Worm (Caenorhabditis elegans) whole organism, mixed stage, embryonic: ENCODE results near the gene smvt-1.
A peak's percentile ranks its signal among the peaks of the same experiment; 100 is the strongest.

ENCODE experiments used
- M03D4.4 ChIP-seq: sonication (generic microtip); optimal IDR thresholded peaks from 2 replicates; lab custom pipeline; 2017; ENCODE audit warnings: mild to moderate bottlenecking, missing genetic modification characterization, missing compliant biosample characterization
- bed-3 ChIP-seq: fragments of 200-800 bp; sonication (Bioruptor generic); optimal IDR thresholded peaks from 3 replicates; lab custom pipeline; 2018; ENCODE audit warnings: mild to moderate bottlenecking, missing genetic modification characterization, moderate library complexity, missing compliant biosample characterization
- ceh-39 ChIP-seq: fragments of 150-350 bp; optimal IDR thresholded peaks from 2 replicates; lab custom pipeline; 2014; ENCODE audit warnings: missing biosample characterization, missing genetic modification characterization
- ceh-43 ChIP-seq: fragments of 200-800 bp; sonication (Bioruptor generic); optimal IDR thresholded peaks from 2 replicates; lab custom pipeline; 2018; ENCODE audit warnings: mild to moderate bottlenecking, missing genetic modification characterization, moderate library complexity, missing compliant biosample characterization
- ceh-83 ChIP-seq: fragments of 200-800 bp; sonication (Bioruptor generic); optimal IDR thresholded peaks from 2 replicates; lab custom pipeline; 2018; ENCODE audit warnings: mild to moderate bottlenecking, missing genetic modification characterization, missing compliant biosample characterization
- ces-1 ChIP-seq: fragments of 150-350 bp; optimal IDR thresholded peaks from 2 replicates; lab custom pipeline; 2014; ENCODE audit warnings: missing biosample characterization, missing genetic modification reagents, missing genetic modification characterization
- cnd-1 ChIP-seq: fragments of 200-800 bp; sonication (Bioruptor generic); optimal IDR thresholded peaks from 2 replicates; lab custom pipeline; 2018; ENCODE audit warnings: mild to moderate bottlenecking, missing genetic modification characterization, missing compliant biosample characterization
- drap-1 ChIP-seq: fragments of 200-800 bp; sonication (Bioruptor generic); optimal IDR thresholded peaks from 3 replicates; lab custom pipeline; 2018; ENCODE audit warnings: mild to moderate bottlenecking, missing genetic modification characterization, missing compliant biosample characterization
- elt-3 ChIP-seq: fragments of 150-350 bp; optimal IDR thresholded peaks from 2 replicates; lab custom pipeline; 2014; ENCODE audit warnings: missing biosample characterization, missing genetic modification characterization
- flh-1 ChIP-seq: fragments of 200-800 bp; sonication (Bioruptor generic); optimal IDR thresholded peaks from 2 replicates; lab custom pipeline; 2018; ENCODE audit warnings: mild to moderate bottlenecking, missing genetic modification characterization, moderate library complexity, missing compliant biosample characterization
- ham-2 ChIP-seq: fragments of 200-800 bp; sonication (Bioruptor generic); optimal IDR thresholded peaks from 2 replicates; lab custom pipeline; 2018; ENCODE audit warnings: mild to moderate bottlenecking, missing genetic modification characterization, missing compliant biosample characterization
- hlh-1 ChIP-seq: fragments of 150-350 bp; optimal IDR thresholded peaks from 2 replicates; lab custom pipeline; 2014; ENCODE audit warnings: missing biosample characterization, missing genetic modification reagents, missing genetic modification characterization
- lin-13 ChIP-seq: fragments of 150-350 bp; optimal IDR thresholded peaks from 2 replicates; lab custom pipeline; 2014; ENCODE audit warnings: missing biosample characterization, missing genetic modification characterization
- lin-32 ChIP-seq: fragments of 200-800 bp; sonication (Bioruptor generic); optimal IDR thresholded peaks from 2 replicates; lab custom pipeline; 2018; ENCODE audit warnings: mild to moderate bottlenecking, missing genetic modification characterization, missing compliant biosample characterization
- lsy-2 ChIP-seq: fragments of 150-350 bp; optimal IDR thresholded peaks from 2 replicates; lab custom pipeline; 2014; ENCODE audit warnings: missing biosample characterization, missing genetic modification characterization
- mab-5 ChIP-seq: fragments of 150-350 bp; optimal IDR thresholded peaks from 2 replicates; lab custom pipeline; 2014; ENCODE audit warnings: missing biosample characterization, missing genetic modification characterization
- mls-2 ChIP-seq: sonication (generic microtip); optimal IDR thresholded peaks from 2 replicates; lab custom pipeline; 2016; ENCODE audit warnings: mild to moderate bottlenecking, missing genetic modification characterization, moderate library complexity, missing compliant biosample characterization
- nhr-12 ChIP-seq: fragments of 150-350 bp; optimal IDR thresholded peaks from 2 replicates; lab custom pipeline; 2014; ENCODE audit warnings: missing biosample characterization, missing genetic modification characterization
- nhr-2 ChIP-seq: fragments of 150-350 bp; optimal IDR thresholded peaks from 2 replicates; lab custom pipeline; 2014; ENCODE audit warnings: missing biosample characterization, missing genetic modification characterization
- nhr-237 ChIP-seq: fragments of 150-350 bp; optimal IDR thresholded peaks from 2 replicates; lab custom pipeline; 2014; ENCODE audit warnings: missing biosample characterization, missing genetic modification characterization
- nhr-28 ChIP-seq: fragments of 150-350 bp; optimal IDR thresholded peaks from 2 replicates; lab custom pipeline; 2014; ENCODE audit warnings: missing biosample characterization, missing genetic modification characterization
- nhr-76 ChIP-seq: sonication (generic microtip); optimal IDR thresholded peaks from 2 replicates; lab custom pipeline; 2017; ENCODE audit warnings: missing biosample characterization, missing genetic modification characterization
- pha-4 ChIP-seq: fragments of 150-350 bp; optimal IDR thresholded peaks from 2 replicates; lab custom pipeline; 2018; ENCODE audit warnings: missing biosample characterization, missing genetic modification reagents, missing genetic modification characterization
- sem-2 ChIP-seq: fragments of 200-800 bp; sonication (Bioruptor generic); optimal IDR thresholded peaks from 2 replicates; lab custom pipeline; 2018; ENCODE audit warnings: mild to moderate bottlenecking, missing genetic modification characterization, missing compliant biosample characterization
- sptf-1 ChIP-seq: sonication (generic microtip); optimal IDR thresholded peaks from 2 replicates; lab custom pipeline; 2017; ENCODE audit warnings: mild to moderate bottlenecking, missing genetic modification characterization, moderate library complexity, missing compliant biosample characterization
- tbx-8 ChIP-seq: fragments of 200-800 bp; sonication (Bioruptor generic); optimal IDR thresholded peaks from 2 replicates; lab custom pipeline; 2018; ENCODE audit warnings: mild to moderate bottlenecking, missing genetic modification characterization, moderate library complexity, missing compliant biosample characterization
- unc-120 ChIP-seq: sonication (generic microtip); optimal IDR thresholded peaks from 2 replicates; lab custom pipeline; 2017; ENCODE audit warnings: missing genetic modification characterization, missing compliant biosample characterization; ENCODE audit not compliant: poor library complexity, severe bottlenecking
- unc-39 ChIP-seq: fragments of 150-350 bp; optimal IDR thresholded peaks from 2 replicates; lab custom pipeline; 2014; ENCODE audit warnings: missing biosample characterization, missing genetic modification characterization
- unc-62 ChIP-seq: fragments of 150-350 bp; optimal IDR thresholded peaks from 2 replicates; lab custom pipeline; 2014; ENCODE audit warnings: missing biosample characterization, missing genetic modification reagents, missing genetic modification characterization
- zip-8 ChIP-seq: fragments of 150-350 bp; optimal IDR thresholded peaks from 2 replicates; lab custom pipeline; 2014; ENCODE audit warnings: missing biosample characterization, missing genetic modification characterization

Gene smvt-1

ce11 chrX:2548884-2549283 lies at the start of gene smvt-1:
Gene smvt-1, minus strand, starts transcription at chrX:2548984.
- TF ChIP-seq nhr-28, result no peak
- TF ChIP-seq flh-1, result no peak
- no peak for TF ChIP-seq ceh-39
- no peak for TF ChIP-seq tbx-8
- TF ChIP-seq mab-5 (tag; lab: Kevin White, UChicago), result no peak
- no peak for TF ChIP-seq nhr-237 (tag; lab: Kevin White, UChicago)
- no peak for TF ChIP-seq lsy-2 (tag; lab: Kevin White, UChicago)
- TF ChIP-seq pha-4 (tag; lab: Kevin White, UChicago), result no peak
- TF ChIP-seq mls-2 (tag; lab: Kevin White, UChicago), result no peak
- TF ChIP-seq hlh-1, result no peak
- TF ChIP-seq sptf-1 (tag; lab: Kevin White, UChicago), result no peak
- no peak for TF ChIP-seq nhr-12 (tag; lab: Kevin White, UChicago)
- TF ChIP-seq lin-32 (GFP tag; lab: Kevin White, UChicago), result no peak
- TF ChIP-seq ces-1 (GFP tag; lab: Kevin White, UChicago), result no peak
- no peak for TF ChIP-seq lin-13 (tag; lab: Kevin White, UChicago)
- no peak for TF ChIP-seq ham-2 (GFP tag; lab: Kevin White, UChicago)
- TF ChIP-seq unc-120, result no peak
- TF ChIP-seq sem-2 (GFP tag; lab: Kevin White, UChicago), result no peak
- no peak for TF ChIP-seq bed-3 (GFP tag; lab: Kevin White, UChicago)
- no peak for TF ChIP-seq cnd-1

- TF ChIP-seq elt-3 (no peak), nhr-12 (tag; lab: Kevin White, UChicago) (no peak), unc-39 (no peak), mab-5 (tag; lab: Kevin White, UChicago) (no peak), ceh-83 (GFP tag; lab: Kevin White, UChicago) (no peak), nhr-76 (tag; lab: Kevin White, UChicago) (no peak), ceh-43 (GFP tag; lab: Kevin White, UChicago) (no peak), unc-120 (no peak), ces-1 (GFP tag; lab: Kevin White, UChicago) (no peak), nhr-28 (no peak), sem-2 (GFP tag; lab: Kevin White, UChicago) (no peak)
- TF ChIP-seq, all 35 proteins: peak for 0
Observed at ce11 chrX:2596605-2597004, 47.8 kb upstream of the smvt-1 start.

ce11 chrX:2595757-2596059 lies 46.9 kb upstream of the smvt-1 start:
- TF ChIP-seq ceh-83 (GFP tag; lab: Kevin White, UChicago) (no peak), ceh-43 (GFP tag; lab: Kevin White, UChicago) (no peak), lin-32 (GFP tag; lab: Kevin White, UChicago) (no peak), nhr-2 (tag; lab: Kevin White, UChicago) (no peak), ces-1 (GFP tag; lab: Kevin White, UChicago) (no peak), nhr-28 (no peak), mab-5 (tag; lab: Kevin White, UChicago) (no peak), tbx-8 (no peak)

ce11 chrX:2595027-2595756 lies 46.4 kb upstream of the smvt-1 start:
- TF ChIP-seq hlh-1 (peak; percentile 65), unc-62 (GFP tag; lab: Kevin White, UChicago) (peak; percentile 57), unc-120 (peak; percentile 8), M03D4.4 (no peak), ceh-83 (GFP tag; lab: Kevin White, UChicago) (no peak), pha-4 (tag; lab: Kevin White, UChicago) (no peak), sptf-1 (tag; lab: Kevin White, UChicago) (no peak), drap-1 (GFP tag; lab: Kevin White, UChicago) (no peak)

ce11 chrX:2593703-2594102 lies 44.9 kb upstream of the smvt-1 start, which contains the start of the genes nhr-40 and T03G6.7:
Gene nhr-40, plus strand, starts transcription at chrX:2594003.
Gene T03G6.7, plus strand, starts transcription at chrX:2594039.
- no peak for TF ChIP-seq sptf-1 (tag; lab: Kevin White, UChicago)
- no peak for TF ChIP-seq M03D4.4
- no peak for TF ChIP-seq lin-32 (GFP tag; lab: Kevin White, UChicago)
- TF ChIP-seq nhr-28, result no peak
- no peak for TF ChIP-seq lin-13 (tag; lab: Kevin White, UChicago)
- no peak for TF ChIP-seq nhr-12 (tag; lab: Kevin White, UChicago)
- TF ChIP-seq sem-2 (GFP tag; lab: Kevin White, UChicago), result no peak
- no peak for TF ChIP-seq tbx-8
- no peak for TF ChIP-seq ceh-43 (GFP tag; lab: Kevin White, UChicago)
- no peak for TF ChIP-seq nhr-237 (tag; lab: Kevin White, UChicago)
- no peak for TF ChIP-seq ham-2 (GFP tag; lab: Kevin White, UChicago)
- TF ChIP-seq pha-4 (tag; lab: Kevin White, UChicago), result no peak
- TF ChIP-seq ceh-83 (GFP tag; lab: Kevin White, UChicago), result no peak
- no peak for TF ChIP-seq unc-62 (GFP tag; lab: Kevin White, UChicago)
- TF ChIP-seq unc-39, result no peak
- no peak for TF ChIP-seq zip-8
- TF ChIP-seq mab-5 (tag; lab: Kevin White, UChicago), result no peak
